Worm (Caenorhabditis elegans): ENCODE results near the gene T04C9.3.

T04C9.3 gene

DNA sequence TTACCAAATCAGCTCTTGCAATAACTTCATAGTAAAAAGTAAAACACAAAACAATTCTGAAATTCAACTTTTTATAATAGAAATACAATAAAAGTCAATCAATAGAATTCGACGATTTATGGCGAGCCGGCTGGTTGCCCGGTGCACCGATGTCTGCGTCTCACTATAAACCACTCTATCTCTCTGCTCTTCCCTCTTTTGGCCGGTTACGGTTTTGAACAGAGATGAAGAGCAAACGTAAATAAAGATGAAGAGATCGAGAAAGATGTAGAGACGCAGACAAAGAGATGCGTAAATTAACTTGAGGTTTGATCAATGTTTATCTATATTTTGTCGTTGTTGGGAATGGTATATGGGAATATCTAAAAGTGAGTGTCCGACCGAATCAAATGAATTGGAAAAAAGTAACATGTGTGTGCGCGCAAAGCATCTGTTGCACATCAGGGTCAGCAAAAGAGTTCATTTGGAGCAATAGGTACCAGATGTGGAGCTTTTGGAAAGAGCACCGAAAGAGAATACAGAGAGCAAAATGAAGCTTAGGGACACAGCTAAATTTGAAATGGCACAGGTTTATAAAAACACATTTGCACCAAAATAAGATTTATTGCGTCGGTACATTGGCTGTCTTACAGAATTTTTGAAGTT lies 5.0 kb upstream of the T04C9.3 start:
- TF ChIP-seq hmg-4 (GFP tag; optimal IDR thresholded peaks at IDR 0.05), result peak; percentile 18
- TF ChIP-seq scrt-1 (GFP tag; IDR thresholded peaks at IDR 0.05), result no peak

DNA sequence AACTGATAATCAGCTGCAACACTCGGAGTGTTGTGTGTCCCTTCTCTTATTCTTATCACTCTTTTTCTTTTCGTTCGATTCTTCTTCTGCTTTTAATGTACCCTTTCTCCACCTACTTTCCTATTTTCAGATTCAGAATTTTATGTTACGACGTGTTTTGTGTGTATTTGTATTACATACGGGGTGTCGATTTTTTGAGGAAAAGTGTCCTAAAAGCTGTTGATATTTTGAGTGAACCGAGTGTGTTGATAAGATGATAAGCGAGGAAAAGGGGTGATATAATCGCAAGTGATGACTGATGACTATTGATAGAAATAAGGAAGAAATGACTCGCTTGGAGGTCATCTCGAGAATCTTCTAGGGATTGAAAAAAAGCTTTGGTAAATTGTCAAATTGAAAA lies 4.0 kb upstream of the T04C9.3 start:
- TF ChIP-seq scrt-1 (GFP tag; IDR thresholded peaks at IDR 0.05) (no peak), pes-1 (GFP tag; IDR thresholded peaks at IDR 0.05) (no peak), aly-1 (tag; optimal IDR thresholded peaks at IDR 0.05) (no peak), tbx-37 (GFP tag; conservative IDR thresholded peaks at IDR 0.05) (no peak), sea-1 (GFP tag; conservative IDR thresholded peaks at IDR 0.05) (no peak), B0310.2 (tag; optimal IDR thresholded peaks at IDR 0.05) (no peak), hmbx-1 (tag; optimal IDR thresholded peaks at IDR 0.05) (no peak), ama-1 (optimal IDR thresholded peaks at IDR 0.05) (no peak), tra-4 (tag; optimal IDR thresholded peaks at IDR 0.05) (no peak), hmg-4 (GFP tag; optimal IDR thresholded peaks at IDR 0.05) (no peak), ceh-13 (GFP tag; optimal IDR thresholded peaks at IDR 0.05) (no peak), flt-1 (GFP tag; IDR thresholded peaks at IDR 0.05) (no peak), F13C5.2 (tag; optimal IDR thresholded peaks at IDR 0.05) (no peak), hnd-1 (tag; optimal IDR thresholded peaks at IDR 0.05) (no peak), ets-7 (tag; optimal IDR thresholded peaks at IDR 0.05) (no peak), ceh-36 (tag; optimal IDR thresholded peaks at IDR 0.05) (no peak), tbx-11 (GFP tag; IDR thresholded peaks at IDR 0.05) (no peak)

ce11 chrIII:5982026-5982425 lies 3.4 kb upstream of the T04C9.3 start, which contains the start of gene frm-2:
frm-2 (minus strand) TSS chrIII:5982126.
- TF ChIP-seq ets-7 (tag; optimal IDR thresholded peaks at IDR 0.05), result no peak
- TF ChIP-seq scrt-1 (GFP tag; IDR thresholded peaks at IDR 0.05), result no peak
- no peak for TF ChIP-seq tra-4 (tag; optimal IDR thresholded peaks at IDR 0.05)
- no peak for TF ChIP-seq pes-1 (GFP tag; IDR thresholded peaks at IDR 0.05)

DNA sequence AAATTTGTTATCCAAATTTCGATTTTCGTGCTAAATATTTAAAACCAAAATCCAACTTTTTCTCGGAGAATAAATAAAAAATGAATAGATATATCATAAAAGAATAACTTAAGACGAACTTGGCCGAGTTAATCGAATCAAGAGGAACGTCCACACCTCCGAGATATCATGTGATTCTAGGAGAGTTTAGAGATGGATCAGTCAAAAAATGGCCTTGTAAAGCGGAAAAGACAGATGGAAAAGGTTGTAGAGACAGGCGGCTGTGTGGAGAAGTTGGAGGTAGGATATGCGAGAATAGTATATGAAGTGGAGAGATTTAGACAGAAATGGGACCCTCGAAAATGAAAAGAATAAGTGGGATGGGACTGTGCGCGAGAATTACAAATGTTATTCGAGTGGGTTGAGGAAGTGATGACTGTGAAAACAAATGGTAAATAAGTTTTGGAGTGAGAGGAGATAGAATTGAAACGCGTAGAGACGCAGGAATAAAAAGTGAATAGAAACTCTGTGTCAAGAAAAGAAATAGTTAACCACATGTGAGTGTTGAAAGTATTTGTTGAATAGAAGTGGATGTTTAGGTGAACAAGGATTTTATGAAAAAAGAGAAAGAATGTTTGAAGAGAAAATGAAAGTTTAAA lies 2.6 kb upstream of the T04C9.3 start:
- TF ChIP-seq ets-7 (tag; optimal IDR thresholded peaks at IDR 0.05), result no peak
- no peak for TF ChIP-seq ama-1 (optimal IDR thresholded peaks at IDR 0.05)
- no peak for TF ChIP-seq ceh-13 (GFP tag; optimal IDR thresholded peaks at IDR 0.05)
- no peak for TF ChIP-seq B0310.2 (tag; optimal IDR thresholded peaks at IDR 0.05)
- TF ChIP-seq pes-1 (GFP tag; IDR thresholded peaks at IDR 0.05), result no peak
- no peak for TF ChIP-seq hmbx-1 (tag; optimal IDR thresholded peaks at IDR 0.05)
- no peak for TF ChIP-seq hnd-1 (tag; optimal IDR thresholded peaks at IDR 0.05)
- TF ChIP-seq sea-1 (GFP tag; conservative IDR thresholded peaks at IDR 0.05), result no peak
- no peak for TF ChIP-seq aly-1 (tag; optimal IDR thresholded peaks at IDR 0.05)
- TF ChIP-seq scrt-1 (GFP tag; IDR thresholded peaks at IDR 0.05), result no peak
- TF ChIP-seq tbx-37 (GFP tag; conservative IDR thresholded peaks at IDR 0.05), result no peak
- TF ChIP-seq ceh-36 (tag; optimal IDR thresholded peaks at IDR 0.05), result no peak
- TF ChIP-seq tra-4 (tag; optimal IDR thresholded peaks at IDR 0.05), result no peak
- TF ChIP-seq hmg-4 (GFP tag; optimal IDR thresholded peaks at IDR 0.05), result no peak
- TF ChIP-seq tbx-11 (GFP tag; IDR thresholded peaks at IDR 0.05), result no peak
- TF ChIP-seq F13C5.2 (tag; optimal IDR thresholded peaks at IDR 0.05), result no peak
- no peak for TF ChIP-seq flt-1 (GFP tag; IDR thresholded peaks at IDR 0.05)

DNA sequence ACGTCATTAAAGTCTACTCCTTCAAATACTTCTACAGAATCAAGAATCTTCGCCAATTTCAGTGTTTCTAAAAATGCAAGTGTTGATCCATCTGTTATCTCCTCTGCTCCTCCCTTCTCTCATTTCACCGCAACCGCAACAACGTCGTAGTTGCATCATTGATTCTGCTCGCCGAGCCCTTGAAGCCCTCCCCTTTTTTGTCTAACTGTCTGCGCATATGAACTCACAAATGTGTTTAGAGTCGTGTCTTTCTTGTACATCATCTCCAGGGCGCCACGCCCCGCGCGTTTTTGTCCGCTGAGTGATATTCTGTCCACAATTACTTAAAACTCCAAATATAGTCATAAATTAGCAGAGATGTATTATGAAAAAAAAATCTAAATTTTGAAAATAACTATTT lies 2.6 kb downstream of the T04C9.3 start:
- TF ChIP-seq hmg-4 (GFP tag; optimal IDR thresholded peaks at IDR 0.05) (no peak), tbx-37 (GFP tag; conservative IDR thresholded peaks at IDR 0.05) (no peak), hnd-1 (tag; optimal IDR thresholded peaks at IDR 0.05) (no peak), ama-1 (optimal IDR thresholded peaks at IDR 0.05) (no peak), sea-1 (GFP tag; conservative IDR thresholded peaks at IDR 0.05) (no peak), tra-4 (tag; optimal IDR thresholded peaks at IDR 0.05) (no peak), ceh-13 (GFP tag; optimal IDR thresholded peaks at IDR 0.05) (no peak), ets-7 (tag; optimal IDR thresholded peaks at IDR 0.05) (no peak), ceh-36 (tag; optimal IDR thresholded peaks at IDR 0.05) (no peak), F13C5.2 (tag; optimal IDR thresholded peaks at IDR 0.05) (no peak), tbx-11 (GFP tag; IDR thresholded peaks at IDR 0.05) (no peak), B0310.2 (tag; optimal IDR thresholded peaks at IDR 0.05) (no peak), aly-1 (tag; optimal IDR thresholded peaks at IDR 0.05) (no peak), hmbx-1 (tag; optimal IDR thresholded peaks at IDR 0.05) (no peak), scrt-1 (GFP tag; IDR thresholded peaks at IDR 0.05) (no peak), flt-1 (GFP tag; IDR thresholded peaks at IDR 0.05) (no peak), pes-1 (GFP tag; IDR thresholded peaks at IDR 0.05) (no peak)

- TF ChIP-seq B0310.2 (tag; optimal IDR thresholded peaks at IDR 0.05) (no peak), flt-1 (GFP tag; IDR thresholded peaks at IDR 0.05) (no peak), tra-4 (tag; optimal IDR thresholded peaks at IDR 0.05) (no peak), tbx-37 (GFP tag; conservative IDR thresholded peaks at IDR 0.05) (no peak), ets-7 (tag; optimal IDR thresholded peaks at IDR 0.05) (no peak), sea-1 (GFP tag; conservative IDR thresholded peaks at IDR 0.05) (no peak), pes-1 (GFP tag; IDR thresholded peaks at IDR 0.05) (no peak)
Observed at ce11 chrIII:5988461-5988860, 3.0 kb downstream of the T04C9.3 start.

ce11 chrIII:5988991-5989726 lies 3.7 kb downstream of the T04C9.3 start:
- no peak for TF ChIP-seq tbx-37 (GFP tag; conservative IDR thresholded peaks at IDR 0.05)
- TF ChIP-seq ceh-36 (tag; optimal IDR thresholded peaks at IDR 0.05), result no peak
- no peak for TF ChIP-seq ceh-13 (GFP tag; optimal IDR thresholded peaks at IDR 0.05)
- no peak for TF ChIP-seq flt-1 (GFP tag; IDR thresholded peaks at IDR 0.05)
- TF ChIP-seq F13C5.2 (tag; optimal IDR thresholded peaks at IDR 0.05), result no peak
- no peak for TF ChIP-seq ets-7 (tag; optimal IDR thresholded peaks at IDR 0.05)
- TF ChIP-seq tra-4 (tag; optimal IDR thresholded peaks at IDR 0.05), result no peak
- TF ChIP-seq sea-1 (GFP tag; conservative IDR thresholded peaks at IDR 0.05), result no peak
